Worm (Caenorhabditis elegans): ENCODE measurements around the gene Y57E12AL.1.

The Y57E12AL.1 gene

DNA sequence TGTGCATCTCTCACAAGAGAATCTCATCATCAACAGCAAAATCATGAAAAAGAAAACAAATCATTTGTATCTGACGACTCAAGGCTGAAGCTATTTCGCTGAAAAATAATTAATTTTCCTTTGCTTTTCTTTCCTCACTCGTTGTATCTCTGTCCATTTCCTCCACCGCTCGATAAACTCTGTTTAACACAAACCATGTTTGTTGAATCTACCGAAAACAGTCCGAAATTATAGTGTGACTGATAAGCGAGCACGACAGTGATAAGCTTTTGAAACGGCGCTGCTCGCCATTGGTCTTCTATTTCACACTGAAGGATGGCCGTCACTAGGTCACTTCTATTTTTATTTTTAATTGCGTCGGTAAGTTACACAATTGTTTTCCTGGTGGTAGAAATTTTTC is 15.3 kb downstream of the Y57E12AL.1 start, which contains the start of gene npa-1:
Gene npa-1, plus strand, starts transcription at position 142 of the 400 bp plus-strand sequence.
- no peak for TF ChIP-seq efl-1 (optimal IDR thresholded peaks at IDR 0.05)
- TF ChIP-seq efl-1 (GFP tag; optimal IDR thresholded peaks at IDR 0.05 in 1 of 2), result peak in 1 of 2 experiments; percentile 75
- no peak for TF ChIP-seq isw-1 (GFP tag; IDR thresholded peaks at IDR 0.05)
- TF ChIP-seq egl-13 (tag; optimal IDR thresholded peaks at IDR 0.05), result no peak
- peak; percentile 18 for TF ChIP-seq elt-2 (tag; optimal IDR thresholded peaks at IDR 0.05)
- no peak for TF ChIP-seq egl-27 (tag; optimal IDR thresholded peaks at IDR 0.05)
- TF ChIP-seq ceh-63 (GFP tag; optimal IDR thresholded peaks at IDR 0.05), result no peak
- TF ChIP-seq jun-1 (tag; optimal IDR thresholded peaks at IDR 0.05), result no peak
- no peak for TF ChIP-seq unc-30 (tag; optimal IDR thresholded peaks at IDR 0.05)
- no peak for TF ChIP-seq C16A3.4 (tag; optimal IDR thresholded peaks at IDR 0.05)
- no peak for TF ChIP-seq nhr-12 (tag; optimal IDR thresholded peaks at IDR 0.05)
- no peak for TF ChIP-seq unc-130 (tag; optimal IDR thresholded peaks at IDR 0.05)
- peak; percentile 48 for TF ChIP-seq pqm-1 (tag; optimal IDR thresholded peaks at IDR 0.05)
- no peak for TF ChIP-seq Y116A8C.19 (tag; optimal IDR thresholded peaks at IDR 0.05; ENCODE audit: borderline replicate concordance)
- TF ChIP-seq mep-1 (tag; optimal IDR thresholded peaks at IDR 0.05), result no peak
- no peak for TF ChIP-seq nhr-77 (tag; optimal IDR thresholded peaks at IDR 0.05)
- TF ChIP-seq ceh-82 (tag; optimal IDR thresholded peaks at IDR 0.05), result no peak
- no peak for TF ChIP-seq mab-9 (GFP tag; IDR thresholded peaks at IDR 0.05)
- no peak for TF ChIP-seq fos-1 (tag; optimal IDR thresholded peaks at IDR 0.05)
- TF ChIP-seq tlp-1 (tag; optimal IDR thresholded peaks at IDR 0.05), result no peak
- no peak for TF ChIP-seq ets-5 (GFP tag; IDR thresholded peaks at IDR 0.05)
- no peak for TF ChIP-seq hpl-2 (GFP tag; optimal IDR thresholded peaks at IDR 0.05)

DNA sequence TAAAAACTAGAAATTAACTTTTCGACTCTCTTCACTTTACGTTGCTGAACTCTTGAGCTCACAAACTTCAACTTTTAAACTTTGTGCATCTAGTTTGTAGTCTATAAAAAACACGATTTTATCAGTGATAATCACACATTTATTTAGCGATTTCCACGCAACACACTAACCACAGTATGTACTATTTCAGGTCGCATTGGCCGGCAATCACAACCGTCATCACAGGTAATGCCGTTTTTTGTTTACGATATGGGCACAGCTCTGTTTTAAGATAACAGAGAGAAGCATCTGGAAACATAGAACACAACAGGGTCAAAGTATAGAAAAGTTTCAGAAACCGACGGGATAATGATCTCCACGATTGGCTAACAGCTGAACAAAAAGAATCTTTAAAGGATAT is 15.8 kb downstream of the Y57E12AL.1 start:
- TF ChIP-seq nhr-71 (tag; optimal IDR thresholded peaks at IDR 0.05) (peak; percentile 12), elt-2 (tag; optimal IDR thresholded peaks at IDR 0.05) (peak; percentile 57), lin-35 (GFP tag; optimal IDR thresholded peaks at IDR 0.05) (peak in 1 of 2 experiments; percentile 30), tlp-1 (tag; optimal IDR thresholded peaks at IDR 0.05) (no peak), mep-1 (tag; optimal IDR thresholded peaks at IDR 0.05) (no peak), efl-1 (optimal IDR thresholded peaks at IDR 0.05) (no peak), efl-1 (GFP tag; optimal IDR thresholded peaks at IDR 0.05 in 1 of 2) (peak in 1 of 2 experiments; percentile 88), jun-1 (tag; optimal IDR thresholded peaks at IDR 0.05) (peak; percentile 13), ztf-11 (tag; optimal IDR thresholded peaks at IDR 0.05) (no peak), nhr-90 (tag; optimal IDR thresholded peaks at IDR 0.05; ENCODE audit: poor library complexity) (no peak), sptf-1 (tag; optimal IDR thresholded peaks at IDR 0.05) (no peak)

DNA sequence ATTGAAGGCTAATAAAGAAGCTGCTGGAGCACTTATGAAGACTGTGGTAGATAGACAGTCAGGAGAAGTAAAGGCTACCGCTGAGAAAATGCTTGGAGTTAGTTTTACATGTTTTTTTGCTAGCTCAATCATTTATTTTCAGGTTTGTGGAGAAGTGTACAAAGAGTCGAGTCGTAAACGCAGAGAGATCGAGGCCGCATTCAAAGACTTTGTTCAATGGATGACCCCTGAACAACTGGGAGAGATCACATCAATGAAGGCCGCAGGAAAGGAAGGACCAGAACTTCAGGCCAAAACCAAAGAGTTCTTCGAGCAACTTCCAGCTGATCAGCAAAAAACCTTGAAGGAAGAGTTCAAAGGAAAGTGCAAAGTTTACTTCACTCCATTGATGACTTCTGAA is 18.4 kb downstream of the Y57E12AL.1 start:
- TF ChIP-seq vab-15 (tag; optimal IDR thresholded peaks at IDR 0.05), result no peak
- no peak for TF ChIP-seq nhr-237 (tag; optimal IDR thresholded peaks at IDR 0.05)
- no peak for TF ChIP-seq elt-2 (tag; optimal IDR thresholded peaks at IDR 0.05)
- TF ChIP-seq ceh-63 (GFP tag; optimal IDR thresholded peaks at IDR 0.05), result no peak
- no peak for TF ChIP-seq nhr-71 (tag; optimal IDR thresholded peaks at IDR 0.05)
- TF ChIP-seq C34B4.2 (tag; optimal IDR thresholded peaks at IDR 0.05), result no peak
- no peak for TF ChIP-seq efl-3 (GFP tag; optimal IDR thresholded peaks at IDR 0.05)
- TF ChIP-seq ces-1 (GFP tag; optimal IDR thresholded peaks at IDR 0.05), result no peak
- TF ChIP-seq grh-1 (GFP tag; IDR thresholded peaks at IDR 0.05), result no peak
- no peak for TF ChIP-seq nhr-84 (tag; optimal IDR thresholded peaks at IDR 0.05)
- no peak for TF ChIP-seq lin-35 (GFP tag; optimal IDR thresholded peaks at IDR 0.05)
- no peak for TF ChIP-seq ceh-82 (tag; optimal IDR thresholded peaks at IDR 0.05)
- TF ChIP-seq ceh-90 (tag; optimal IDR thresholded peaks at IDR 0.05), result no peak
- TF ChIP-seq C16A3.4 (tag; optimal IDR thresholded peaks at IDR 0.05), result no peak

DNA sequence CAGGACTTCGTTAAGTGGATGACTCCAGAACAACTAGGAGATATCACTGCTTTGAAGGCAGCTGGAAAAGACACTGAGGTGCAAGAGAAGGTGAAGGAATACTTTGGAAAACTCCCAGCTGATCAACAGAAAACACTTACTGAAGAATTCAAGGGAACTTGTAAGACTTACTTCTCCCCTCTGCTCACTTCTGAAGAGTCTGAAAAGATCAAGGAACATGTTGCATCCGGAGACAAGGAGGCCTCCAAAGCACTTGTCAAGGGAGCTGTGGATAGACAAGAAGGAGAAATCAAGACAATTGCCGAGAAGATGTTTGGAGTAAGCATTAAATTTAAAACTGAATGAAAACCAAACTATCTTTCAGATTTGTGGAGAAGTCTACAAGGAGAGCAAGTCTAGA is 19.1 kb downstream of the Y57E12AL.1 start:
- no peak for TF ChIP-seq sox-4 (tag; optimal IDR thresholded peaks at IDR 0.05)
- TF ChIP-seq snpc-4 (tag; optimal IDR thresholded peaks at IDR 0.05), result no peak
- no peak for TF ChIP-seq dsc-1 (tag; optimal IDR thresholded peaks at IDR 0.05)
- no peak for TF ChIP-seq unc-30 (tag; optimal IDR thresholded peaks at IDR 0.05)
- TF ChIP-seq unc-62 (GFP tag; optimal IDR thresholded peaks at IDR 0.05), result no peak
